Worm (Caenorhabditis elegans) whole organism, L4 larva: ENCODE measurements around the gene Y69A2AR.47.

Experiments
- D1046.2 ChIP-seq: fragments of 200-800 bp; sonication (Bioruptor generic); IDR thresholded peaks from 2 replicates; pipeline ENCODE4 v1.3.6; 2022; ENCODE audit warnings: missing genetic modification characterization, missing compliant biosample characterization
- F10B5.3 ChIP-seq: sonication (generic microtip); optimal IDR thresholded peaks from 2 replicates; lab custom pipeline; 2016; ENCODE audit warnings: mild to moderate bottlenecking, missing genetic modification characterization, missing compliant biosample characterization
- F26F4.8 ChIP-seq: fragments of 200-800 bp; sonication (Bioruptor generic); conservative IDR thresholded peaks from 2 replicates; pipeline ENCODE4 v1.3.6; 2022; ENCODE audit warnings: missing genetic modification characterization, missing compliant biosample characterization
- F44E2.7 ChIP-seq: fragments of 200-800 bp; sonication (Bioruptor generic); IDR thresholded peaks from 2 replicates; pipeline ENCODE4 v2.1.2; 2022; ENCODE audit warnings: missing genetic modification characterization, missing compliant biosample characterization
- F49E8.2 ChIP-seq: sonication (generic microtip); optimal IDR thresholded peaks from 2 replicates; lab custom pipeline; 2016; ENCODE audit warnings: missing compliant biosample characterization, mild to moderate bottlenecking, missing genetic modification characterization, borderline replicate concordance
- R02D3.7 ChIP-seq: fragments of 150-350 bp; sonication (generic microtip); optimal IDR thresholded peaks from 3 replicates; lab custom pipeline; 2014; ENCODE audit warnings: missing biosample characterization, missing genetic modification characterization
- T20F7.1 ChIP-seq: fragments of 200-800 bp; sonication (Bioruptor generic); optimal IDR thresholded peaks from 2 replicates; lab custom pipeline; 2018; ENCODE audit warnings: mild to moderate bottlenecking, missing genetic modification characterization, missing compliant biosample characterization
- ZK337.2 ChIP-seq: fragments of 200-800 bp; sonication (Bioruptor generic); IDR thresholded peaks from 2 replicates; pipeline ENCODE4 v1.3.6; 2022; ENCODE audit warnings: missing genetic modification reagents, missing genetic modification characterization, missing compliant biosample characterization
- ZK546.5 ChIP-seq, 2 experiments: sonication (generic microtip); optimal IDR thresholded peaks; 2 replicates each; lab custom pipeline; 2017; ENCODE audit warnings: missing biosample characterization in 2 of 2, missing genetic modification characterization in 2 of 2
- aly-2 ChIP-seq: sonication (generic microtip); optimal IDR thresholded peaks from 2 replicates; lab custom pipeline; 2018; ENCODE audit warnings: missing biosample characterization, missing genetic modification characterization
- ama-1 ChIP-seq: fragments of 150-350 bp; optimal IDR thresholded peaks from 2 replicates; lab custom pipeline; 2014; ENCODE audit warnings: inconsistent platforms, mixed read lengths
- ceh-20 ChIP-seq: fragments of 200-800 bp; sonication (Bioruptor generic); IDR thresholded peaks from 2 replicates; pipeline ENCODE4 v1.3.6; 2022; ENCODE audit warnings: missing genetic modification reagents, missing genetic modification characterization, missing compliant biosample characterization
- ceh-44 ChIP-seq: fragments of 200-800 bp; sonication (Bioruptor generic); IDR thresholded peaks from 2 replicates; pipeline ENCODE4 v1.3.6; 2022; ENCODE audit warnings: missing genetic modification reagents, missing genetic modification characterization, missing compliant biosample characterization
- ceh-62 ChIP-seq: sonication (generic microtip); optimal IDR thresholded peaks from 2 replicates; lab custom pipeline; 2017; ENCODE audit warnings: missing biosample characterization, missing genetic modification characterization
- cey-2 ChIP-seq: sonication (generic microtip); optimal IDR thresholded peaks from 3 replicates; lab custom pipeline; 2017; ENCODE audit warnings: missing genetic modification characterization, mild to moderate bottlenecking, missing compliant biosample characterization, antibody characterized with exemption, borderline replicate concordance; ENCODE audit not compliant: insufficient read depth
- daf-19 ChIP-seq: fragments of 200-800 bp; sonication (Bioruptor generic); conservative IDR thresholded peaks from 2 replicates; pipeline ENCODE4 v1.3.6; 2022; ENCODE audit warnings: missing genetic modification characterization, missing compliant biosample characterization
- daf-8 ChIP-seq: fragments of 200-800 bp; sonication (Bioruptor generic); IDR thresholded peaks from 2 replicates; pipeline ENCODE4 v1.3.6; 2022; ENCODE audit warnings: missing genetic modification characterization, missing compliant biosample characterization
- dmd-9 ChIP-seq: fragments of 200-800 bp; sonication (Bioruptor generic); IDR thresholded peaks from 2 replicates; pipeline ENCODE4 v1.3.6; 2022; ENCODE audit warnings: missing genetic modification reagents, missing genetic modification characterization, missing compliant biosample characterization
- duxl-1 ChIP-seq: sonication (generic microtip); optimal IDR thresholded peaks from 2 replicates; lab custom pipeline; 2016; ENCODE audit warnings: mild to moderate bottlenecking, missing genetic modification characterization, moderate library complexity, missing compliant biosample characterization; ENCODE audit not compliant: poor library complexity
- dve-1 ChIP-seq: sonication (generic microtip); optimal IDR thresholded peaks from 2 replicates; lab custom pipeline; 2017; ENCODE audit warnings: antibody characterized with exemption, mild to moderate bottlenecking, missing genetic modification characterization, missing compliant biosample characterization; ENCODE audit not compliant: insufficient read depth
- fkh-10 ChIP-seq: fragments of 150-350 bp; optimal IDR thresholded peaks from 2 replicates; lab custom pipeline; 2014; ENCODE audit warnings: missing biosample characterization, missing genetic modification reagents, missing genetic modification characterization
- hlh-30 ChIP-seq: sonication (generic microtip); optimal IDR thresholded peaks from 2 replicates; lab custom pipeline; 2017; ENCODE audit warnings: antibody characterized with exemption, mild to moderate bottlenecking, missing genetic modification characterization, missing compliant biosample characterization; ENCODE audit not compliant: insufficient read depth
- hmg-1.1 ChIP-seq: fragments of 200-800 bp; sonication (Bioruptor generic); IDR thresholded peaks from 2 replicates; pipeline ENCODE4 v1.3.6; 2022; ENCODE audit warnings: missing genetic modification reagents, missing genetic modification characterization, missing compliant biosample characterization
- jun-1 ChIP-seq: fragments of 150-350 bp; optimal IDR thresholded peaks from 2 replicates; lab custom pipeline; 2014; ENCODE audit warnings: missing biosample characterization, missing genetic modification reagents, missing genetic modification characterization
- lin-15B ChIP-seq: fragments of 150-350 bp; sonication (generic microtip); optimal IDR thresholded peaks from 3 replicates; lab custom pipeline; 2014; ENCODE audit warnings: missing biosample characterization, missing genetic modification characterization
- lin-29 ChIP-seq: fragments of 200-800 bp; sonication (Bioruptor generic); IDR thresholded peaks from 2 replicates; pipeline ENCODE4 v1.3.6; 2022; ENCODE audit warnings: missing genetic modification reagents, missing genetic modification characterization, missing compliant biosample characterization
- lsy-2 ChIP-seq, 2 experiments: fragments of 150-350 bp in 1 of 2; sonication (generic microtip) in 1 of 2; optimal IDR thresholded peaks; 2 replicates each; lab custom pipeline; 2014 to 2017; ENCODE audit warnings: missing biosample characterization in 2 of 2, missing genetic modification characterization in 2 of 2
- madf-9 ChIP-seq: fragments of 200-800 bp; sonication (Bioruptor generic); conservative IDR thresholded peaks from 2 replicates; pipeline ENCODE4 v1.3.6; 2022; ENCODE audit warnings: missing genetic modification reagents, missing genetic modification characterization, missing compliant biosample characterization
- nhr-102 ChIP-seq: sonication (generic microtip); optimal IDR thresholded peaks from 2 replicates; lab custom pipeline; 2016; ENCODE audit warnings: mild to moderate bottlenecking, missing genetic modification characterization, moderate library complexity, missing compliant biosample characterization
- nhr-111 ChIP-seq: fragments of 200-800 bp; sonication (Bioruptor generic); optimal IDR thresholded peaks from 2 replicates; lab custom pipeline; 2018; ENCODE audit warnings: mild to moderate bottlenecking, missing genetic modification characterization, missing compliant biosample characterization
- nhr-25 ChIP-seq: sonication (generic microtip); optimal IDR thresholded peaks from 2 replicates; lab custom pipeline; 2017; ENCODE audit warnings: missing genetic modification characterization, mild to moderate bottlenecking, missing compliant biosample characterization, antibody characterized with exemption, moderate library complexity, borderline replicate concordance; ENCODE audit not compliant: insufficient read depth
- nhr-28 ChIP-seq: fragments of 150-350 bp; optimal IDR thresholded peaks from 2 replicates; lab custom pipeline; 2014; ENCODE audit warnings: missing biosample characterization, missing genetic modification characterization
- nhr-42 ChIP-seq: fragments of 200-800 bp; sonication (Bioruptor generic); IDR thresholded peaks from 2 replicates; pipeline ENCODE4 v1.3.6; 2022; ENCODE audit warnings: missing genetic modification characterization, missing compliant biosample characterization
- nhr-76 ChIP-seq: fragments of 150-350 bp; optimal IDR thresholded peaks from 2 replicates; lab custom pipeline; 2014; ENCODE audit warnings: missing biosample characterization, missing genetic modification characterization
- pha-4 ChIP-seq, 2 experiments: fragments of 150-350 bp in 1 of 2; fragments of 200-800 bp in 1 of 2; sonication (Bioruptor generic) in 1 of 2; IDR thresholded peaks in 1 of 2; optimal IDR thresholded peaks in 1 of 2; 2 replicates each; pipeline versions ENCODE4 v1.3.6 to Lab custom; 2014 to 2022; ENCODE audit warnings: missing genetic modification characterization in 2 of 2, missing genetic modification reagents in 2 of 2, missing biosample characterization in 1 of 2, missing compliant biosample characterization in 1 of 2
- php-3 ChIP-seq: fragments of 200-800 bp; sonication (Bioruptor generic); IDR thresholded peaks from 2 replicates; pipeline ENCODE4 v1.3.6; 2022; ENCODE audit warnings: missing genetic modification reagents, missing genetic modification characterization, missing compliant biosample characterization
- rbr-2 ChIP-seq: sonication (generic microtip); optimal IDR thresholded peaks from 2 replicates; lab custom pipeline; 2016; ENCODE audit warnings: missing genotype, missing genetic modification characterization, missing compliant biosample characterization
- sdz-12 ChIP-seq: fragments of 200-800 bp; sonication (Bioruptor generic); optimal IDR thresholded peaks from 2 replicates; lab custom pipeline; 2018; ENCODE audit warnings: mild to moderate bottlenecking, missing genetic modification characterization, missing compliant biosample characterization
- snpc-4 ChIP-seq: fragments of 150-350 bp; optimal IDR thresholded peaks from 2 replicates; lab custom pipeline; 2014; ENCODE audit warnings: missing biosample characterization, missing genetic modification characterization
- vab-7 ChIP-seq: fragments of 200-800 bp; sonication (Bioruptor generic); IDR thresholded peaks from 2 replicates; pipeline ENCODE4 v1.3.6; 2022; ENCODE audit warnings: missing genetic modification reagents, missing genetic modification characterization, missing compliant biosample characterization
- zag-1 ChIP-seq: fragments of 150-350 bp; optimal IDR thresholded peaks from 2 replicates; lab custom pipeline; 2014; ENCODE audit warnings: missing biosample characterization, missing genetic modification characterization
- zip-2 ChIP-seq: fragments of 150-350 bp; optimal IDR thresholded peaks from 2 replicates; lab custom pipeline; 2014; ENCODE audit warnings: missing biosample characterization, missing genetic modification characterization
- ztf-7 ChIP-seq: fragments of 150-350 bp; optimal IDR thresholded peaks from 2 replicates; lab custom pipeline; 2014; ENCODE audit warnings: missing biosample characterization, missing genetic modification characterization

Gene Y69A2AR.47

ce11 chrIV:2618611-2619010 lies 21.1 kb downstream of the Y69A2AR.47 start, which contains the start of gene smf-3 (continued):
- TF ChIP-seq nhr-111 (GFP tag; lab: Kevin White, UChicago) (no peak), nhr-28 (tag; lab: Kevin White, UChicago) (peak; percentile 51), nhr-76 (tag; lab: Kevin White, UChicago) (no peak), ceh-62 (tag; lab: Kevin White, UChicago) (no peak), ama-1 (lab: Kevin White, UChicago) (no peak), daf-8 (GFP tag; lab: Robert Waterston, UW) (no peak), fkh-10 (GFP tag; lab: Kevin White, UChicago) (no peak), ZK337.2 (GFP tag; lab: Robert Waterston, UW) (no peak), zip-2 (tag; lab: Kevin White, UChicago) (no peak), F10B5.3 (tag; lab: Kevin White, UChicago) (no peak), hmg-1.1 (no peak), duxl-1 (tag; lab: Kevin White, UChicago) (no peak), vab-7 (GFP tag; lab: Robert Waterston, UW) (no peak), zag-1 (tag; lab: Kevin White, UChicago) (no peak), T20F7.1 (GFP tag; lab: Kevin White, UChicago) (peak; percentile 5), rbr-2 (tag; lab: Kevin White, UChicago) (no peak), madf-9 (GFP tag; lab: Robert Waterston, UW) (no peak), F44E2.7 (no peak), nhr-25 (tag; lab: Kevin White, UChicago) (no peak), ceh-20 (no peak), snpc-4 (tag; lab: Kevin White, UChicago) (no peak), dmd-9 (GFP tag; lab: Robert Waterston, UW) (no peak), lsy-2 (tag; optimal IDR thresholded peaks at IDR 0.05; lab: Kevin White, UChicago) (no peak), pha-4 (GFP tag; IDR thresholded peaks at IDR 0.05; lab: Robert Waterston, UW) (no peak), pha-4 (tag; optimal IDR thresholded peaks at IDR 0.05; lab: Kevin White, UChicago) (no peak), cey-2 (tag; lab: Kevin White, UChicago) (no peak), lin-15B (no peak), ceh-44 (GFP tag; lab: Robert Waterston, UW) (no peak), nhr-42 (GFP tag; lab: Robert Waterston, UW) (no peak), lin-29 (GFP tag; lab: Robert Waterston, UW) (no peak), daf-19 (no peak), R02D3.7 (tag; lab: Kevin White, UChicago) (no peak), php-3 (GFP tag; lab: Robert Waterston, UW) (peak; percentile 84), ztf-7 (no peak), ZK546.5 (tag; optimal IDR thresholded peaks at IDR 0.05; lab: Kevin White, UChicago) (no peak), D1046.2 (no peak), F26F4.8 (GFP tag; lab: Robert Waterston, UW) (no peak), sdz-12 (GFP tag; lab: Kevin White, UChicago) (no peak), aly-2 (tag; lab: Kevin White, UChicago) (no peak), dve-1 (peak; percentile 79), F49E8.2 (tag; lab: Kevin White, UChicago) (no peak), jun-1 (tag; lab: Kevin White, UChicago) (no peak), hlh-30 (no peak), nhr-102 (tag; lab: Kevin White, UChicago) (peak; percentile 60)
- TF ChIP-seq, all 104 proteins: peak for 15
